Fruit fly (Drosophila melanogaster) whole organism, embryonic: ENCODE data around the gene Orp8.
A peak's percentile ranks its signal among the peaks of the same experiment; 100 is the strongest.

Experiments
- ATbp ChIP-seq: fragments of 200-800 bp; sonication (Bioruptor generic); optimal IDR thresholded peaks from 2 replicates; lab custom pipeline; 2017; ENCODE audit warnings: missing biosample characterization, mild to moderate bottlenecking, missing genetic modification characterization, missing genetic modification reagents
- BEAF-32 ChIP-seq: fragments of 200-800 bp; sonication (Bioruptor generic); optimal IDR thresholded peaks from 3 replicates; lab custom pipeline; 2017; ENCODE audit warnings: missing biosample characterization, missing genetic modification characterization, mild to moderate bottlenecking, moderate library complexity, missing genetic modification reagents
- Bteb2 ChIP-seq: fragments of 200-800 bp; sonication (Bioruptor generic); optimal IDR thresholded peaks from 2 replicates; lab custom pipeline; 2016; ENCODE audit warnings: missing biosample characterization, missing genetic modification characterization
- CG10147 ChIP-seq: fragments of 200-800 bp; sonication (Bioruptor generic); optimal IDR thresholded peaks from 2 replicates; lab custom pipeline; 2019; ENCODE audit warnings: missing biosample characterization, mild to moderate bottlenecking, missing genetic modification characterization, moderate library complexity
- CG1024 ChIP-seq: fragments of 200-800 bp; sonication (Bioruptor generic); IDR thresholded peaks from 2 replicates; pipeline ENCODE4 v1.3.6; 2022; ENCODE audit warnings: missing biosample characterization, missing genetic modification characterization
- CG10267 ChIP-seq: fragments of 200-800 bp; sonication (Bioruptor generic); optimal IDR thresholded peaks from 2 replicates; lab custom pipeline; 2018; ENCODE audit warnings: missing biosample characterization, mild to moderate bottlenecking, missing genetic modification characterization, moderate library complexity
- CG12071 ChIP-seq: fragments of 200-800 bp; sonication (Bioruptor generic); optimal IDR thresholded peaks from 3 replicates; lab custom pipeline; 2018; ENCODE audit warnings: missing biosample characterization, mild to moderate bottlenecking, missing genetic modification characterization
- CG12744 ChIP-seq: fragments of 200-800 bp; sonication (Bioruptor generic); optimal IDR thresholded peaks from 2 replicates; lab custom pipeline; 2016; ENCODE audit warnings: missing biosample characterization, missing genetic modification characterization
- CG13123 ChIP-seq: fragments of 200-800 bp; sonication (Bioruptor generic); optimal IDR thresholded peaks from 2 replicates; lab custom pipeline; 2016; ENCODE audit warnings: missing biosample characterization, missing genetic modification characterization
- CG13296 ChIP-seq: fragments of 200-800 bp; sonication (Bioruptor generic); optimal IDR thresholded peaks from 3 replicates; lab custom pipeline; 2018; ENCODE audit warnings: missing biosample characterization, mild to moderate bottlenecking, missing genetic modification characterization
- CG14710 ChIP-seq: fragments of 200-800 bp; sonication (Bioruptor generic); optimal IDR thresholded peaks from 3 replicates; lab custom pipeline; 2019; ENCODE audit warnings: missing biosample characterization, mild to moderate bottlenecking, missing genetic modification characterization, moderate library complexity
- CG17385 ChIP-seq: fragments of 200-800 bp; sonication (Bioruptor generic); optimal IDR thresholded peaks from 3 replicates; lab custom pipeline; 2018; ENCODE audit warnings: missing biosample characterization, mild to moderate bottlenecking, missing genetic modification characterization
- CG17912 ChIP-seq: fragments of 200-800 bp; sonication (Bioruptor generic); optimal IDR thresholded peaks from 2 replicates; lab custom pipeline; 2018; ENCODE audit warnings: missing biosample characterization, mild to moderate bottlenecking, missing genetic modification characterization
- CG18476 ChIP-seq: fragments of 200-800 bp; sonication (Bioruptor generic); optimal IDR thresholded peaks from 2 replicates; lab custom pipeline; 2016; ENCODE audit warnings: missing biosample characterization, mild to moderate bottlenecking, missing genetic modification characterization
- CG2116 ChIP-seq: fragments of 200-800 bp; sonication (Bioruptor generic); optimal IDR thresholded peaks from 3 replicates; lab custom pipeline; 2018; ENCODE audit warnings: missing biosample characterization, mild to moderate bottlenecking, missing genetic modification characterization
- CG2875 ChIP-seq: fragments of 200-800 bp; sonication (Bioruptor generic); optimal IDR thresholded peaks from 2 replicates; lab custom pipeline; 2017; ENCODE audit warnings: missing biosample characterization, mild to moderate bottlenecking, missing genetic modification characterization, missing genetic modification reagents
- CG30403 ChIP-seq: fragments of 200-800 bp; sonication (Bioruptor generic); optimal IDR thresholded peaks from 3 replicates; lab custom pipeline; 2016; ENCODE audit warnings: missing biosample characterization, missing genetic modification characterization
- CG31388 ChIP-seq: fragments of 200-800 bp; sonication (Bioruptor generic); optimal IDR thresholded peaks from 2 replicates; lab custom pipeline; 2016; ENCODE audit warnings: missing biosample characterization, missing genetic modification characterization
- CG4707 ChIP-seq: fragments of 200-800 bp; sonication (Bioruptor generic); optimal IDR thresholded peaks from 2 replicates; lab custom pipeline; 2018; ENCODE audit warnings: missing biosample characterization, mild to moderate bottlenecking, missing genetic modification characterization, moderate library complexity
- CG4730 ChIP-seq: fragments of 200-800 bp; sonication (Bioruptor generic); IDR thresholded peaks from 2 replicates; pipeline ENCODE4 v1.3.6; 2022; ENCODE audit warnings: missing biosample characterization, missing genetic modification characterization
- CG7839 ChIP-seq: fragments of 200-800 bp; sonication (Bioruptor generic); optimal IDR thresholded peaks from 3 replicates; lab custom pipeline; 2018; ENCODE audit warnings: missing biosample characterization, mild to moderate bottlenecking, missing genetic modification characterization, moderate library complexity
- Dek ChIP-seq: fragments of 200-800 bp; sonication (Bioruptor generic); optimal IDR thresholded peaks from 3 replicates; lab custom pipeline; 2019; ENCODE audit warnings: missing biosample characterization, mild to moderate bottlenecking, missing genetic modification characterization, moderate library complexity
- Doc2 ChIP-seq: fragments of 200-800 bp; sonication (Bioruptor generic); IDR thresholded peaks from 2 replicates; pipeline ENCODE4 v1.3.6; 2022; ENCODE audit warnings: missing biosample characterization, missing genetic modification characterization
- GATAe ChIP-seq: fragments of 200-800 bp; sonication (Bioruptor generic); conservative IDR thresholded peaks from 2 replicates; pipeline ENCODE4 v1.3.6; 2022; ENCODE audit warnings: missing biosample characterization, missing genetic modification characterization
- Hr78 ChIP-seq, 2 experiments: fragments of 200-800 bp in 1 of 2; fragments of >200 bp in 1 of 2; sonication (Bioruptor generic) in 1 of 2; optimal IDR thresholded peaks; 2 replicates each; lab custom pipeline; 2017 to 2019; ENCODE audit warnings: missing biosample characterization in 2 of 2, missing genetic modification characterization in 2 of 2, mild to moderate bottlenecking in 1 of 2, moderate library complexity in 1 of 2
- Lhr ChIP-seq: fragments of 200-800 bp; sonication (Bioruptor generic); optimal IDR thresholded peaks from 3 replicates; lab custom pipeline; 2017; ENCODE audit warnings: mild to moderate bottlenecking, missing biosample characterization, missing genetic modification reagents, missing genetic modification characterization
- Lpt ChIP-seq: fragments of >200 bp; optimal IDR thresholded peaks from 2 replicates; lab custom pipeline; 2018; ENCODE audit warnings: missing biosample characterization, missing genetic modification characterization
- MBD-R2 ChIP-seq: fragments of 200-800 bp; sonication (Bioruptor generic); IDR thresholded peaks from 2 replicates; pipeline ENCODE4 v1.3.6; 2022; ENCODE audit warnings: missing biosample characterization, missing genetic modification characterization
- Scr ChIP-seq: fragments of 200-800 bp; sonication (Bioruptor generic); IDR thresholded peaks from 2 replicates; pipeline ENCODE4 v1.3.6; 2022; ENCODE audit warnings: missing biosample characterization, missing genetic modification characterization; ENCODE audit not compliant: partially characterized antibody
- Sry-δ ChIP-seq: fragments of 200-800 bp; sonication (Bioruptor generic); optimal IDR thresholded peaks from 2 replicates; lab custom pipeline; 2016; ENCODE audit warnings: missing biosample characterization, missing genetic modification characterization
- Xrp1 ChIP-seq: fragments of 200-800 bp; sonication (Bioruptor generic); IDR thresholded peaks from 2 replicates; pipeline ENCODE4 v1.3.6; 2022; ENCODE audit warnings: missing biosample characterization, missing genetic modification characterization
- ab ChIP-seq: fragments of 200-800 bp; sonication (Bioruptor generic); optimal IDR thresholded peaks from 2 replicates; lab custom pipeline; 2016; ENCODE audit warnings: missing biosample characterization, missing genetic modification characterization
- amos ChIP-seq: fragments of 200-800 bp; sonication (Bioruptor generic); IDR thresholded peaks from 2 replicates; pipeline ENCODE4 v1.3.6; 2022; ENCODE audit warnings: missing biosample characterization, missing genetic modification characterization; ENCODE audit not compliant: partially characterized antibody
- chinmo ChIP-seq: fragments of 200-800 bp; sonication (Bioruptor generic); IDR thresholded peaks from 4 replicates; pipeline ENCODE4 v1.3.6; 2022; ENCODE audit warnings: missing biosample characterization, missing genetic modification characterization; ENCODE audit not compliant: partially characterized antibody
- crp ChIP-seq, 2 experiments: fragments of 200-800 bp; sonication (Bioruptor generic); optimal IDR thresholded peaks; 2 replicates in 1 of 2; 3 replicates in 1 of 2; lab custom pipeline; 2017; ENCODE audit warnings: missing biosample characterization in 2 of 2, missing genetic modification characterization in 2 of 2, mild to moderate bottlenecking in 1 of 2, moderate library complexity in 1 of 2
- da ChIP-seq: fragments of 200-800 bp; sonication (Bioruptor generic); optimal IDR thresholded peaks from 2 replicates; lab custom pipeline; 2016; ENCODE audit warnings: missing biosample characterization, missing genetic modification characterization
- gem ChIP-seq: fragments of 200-800 bp; sonication (Bioruptor generic); optimal IDR thresholded peaks from 2 replicates; lab custom pipeline; 2019; ENCODE audit warnings: missing biosample characterization, mild to moderate bottlenecking, missing genetic modification characterization, moderate library complexity
- gro ChIP-seq: fragments of 200-800 bp; sonication (Bioruptor generic); optimal IDR thresholded peaks from 2 replicates; lab custom pipeline; 2016; ENCODE audit warnings: missing biosample characterization, missing genetic modification characterization
- gsb ChIP-seq: fragments of 200-800 bp; sonication (Bioruptor generic); IDR thresholded peaks from 2 replicates; pipeline ENCODE4 v1.3.6; 2022; ENCODE audit warnings: missing biosample characterization, missing genetic modification characterization
- gt ChIP-seq: fragments of 200-800 bp; sonication (Bioruptor generic); IDR thresholded peaks from 2 replicates; pipeline ENCODE4 v1.3.6; 2022; ENCODE audit warnings: missing biosample characterization, missing genetic modification characterization
- h ChIP-seq: fragments of >200 bp; optimal IDR thresholded peaks from 2 replicates; lab custom pipeline; 2017
- lab ChIP-seq: fragments of 200-800 bp; sonication (Bioruptor generic); optimal IDR thresholded peaks from 3 replicates; lab custom pipeline; 2017; ENCODE audit warnings: missing biosample characterization, missing genetic modification characterization, mild to moderate bottlenecking, moderate library complexity, missing genetic modification reagents
- lilli ChIP-seq: fragments of 200-800 bp; sonication (Bioruptor generic); optimal IDR thresholded peaks from 3 replicates; lab custom pipeline; 2016; ENCODE audit warnings: missing biosample characterization, missing genetic modification characterization
- nau ChIP-seq: fragments of 200-800 bp; sonication (Bioruptor generic); optimal IDR thresholded peaks from 3 replicates; lab custom pipeline; 2017; ENCODE audit warnings: missing biosample characterization, mild to moderate bottlenecking, missing genetic modification characterization, missing genetic modification reagents
- nmo ChIP-seq: fragments of 200-800 bp; sonication (Bioruptor generic); optimal IDR thresholded peaks from 2 replicates; lab custom pipeline; 2018; ENCODE audit warnings: missing biosample characterization, mild to moderate bottlenecking, missing genetic modification characterization, moderate library complexity
- tap ChIP-seq: fragments of 200-800 bp; optimal IDR thresholded peaks from 3 replicates; lab custom pipeline; 2019; ENCODE audit warnings: missing biosample characterization, mild to moderate bottlenecking, missing genetic modification characterization, moderate library complexity
- tna ChIP-seq: fragments of 200-800 bp; sonication (Bioruptor generic); IDR thresholded peaks from 2 replicates; pipeline ENCODE4 v1.3.6; 2022; ENCODE audit warnings: missing biosample characterization, missing genetic modification characterization; ENCODE audit not compliant: partially characterized antibody
- wor ChIP-seq: fragments of 200-800 bp; sonication (Bioruptor generic); IDR thresholded peaks from 2 replicates; pipeline ENCODE4 v1.3.6; 2022; ENCODE audit warnings: missing biosample characterization, missing genetic modification characterization
- zen ChIP-seq: fragments of 200-800 bp; sonication (Bioruptor generic); optimal IDR thresholded peaks from 3 replicates; lab custom pipeline; 2018; ENCODE audit warnings: missing biosample characterization, mild to moderate bottlenecking, missing genetic modification characterization, moderate library complexity

Gene Orp8

dm6 chr3R:20259440-20260170, 49.5 kb upstream of the Orp8 start (continued):
- TF ChIP-seq CG12744 (no peak), BEAF-32 (GFP tag; lab: Kevin White, UChicago) (no peak), CG30403 (GFP tag; lab: Kevin White, UChicago) (no peak), Sry-δ (no peak), lilli (GFP tag; lab: Kevin White, UChicago) (no peak), da (no peak), CG1024 (no peak), ab (GFP tag; lab: Kevin White, UChicago) (no peak), nmo (GFP tag; lab: Kevin White, UChicago) (peak; percentile 9), gro (GFP tag; lab: Kevin White, UChicago) (no peak), tap (tag; lab: Kevin White, UChicago) (peak; percentile 65), gsb (GFP tag; lab: Robert Waterston, UW) (no peak), Hr78 (GFP tag; optimal IDR thresholded peaks at IDR 0.05; lab: Kevin White, UChicago) (no peak), CG7839 (tag; lab: Kevin White, UChicago) (peak; percentile 58), CG17912 (GFP tag; lab: Kevin White, UChicago) (no peak), CG17385 (peak; percentile 39), Scr (no peak), CG2116 (GFP tag; lab: Kevin White, UChicago) (peak; percentile 24), CG10147 (GFP tag; lab: Kevin White, UChicago) (peak; percentile 19), CG12071 (GFP tag; lab: Kevin White, UChicago) (peak; percentile 18), crp (GFP tag; optimal IDR thresholded peaks at IDR 0.05; lab: Kevin White, UChicago) (no peak), lab (GFP tag; lab: Kevin White, UChicago) (peak; percentile 69), Lpt (GFP tag; lab: Kevin White, UChicago) (no peak), CG4707 (GFP tag; lab: Kevin White, UChicago) (peak; percentile 15), CG14710 (tag; lab: Kevin White, UChicago) (peak; percentile 51), nau (peak; percentile 62), ATbp (GFP tag; lab: Kevin White, UChicago) (peak; percentile 75), zen (tag; lab: Kevin White, UChicago) (no peak), Dek (tag; lab: Kevin White, UChicago) (no peak), amos (GFP tag; lab: Robert Waterston, UW) (no peak), CG31388 (GFP tag; lab: Kevin White, UChicago) (no peak), GATAe (GFP tag; lab: Robert Waterston, UW) (no peak), CG2875 (GFP tag; lab: Kevin White, UChicago) (peak; percentile 59), tna (no peak), wor (GFP tag; lab: Robert Waterston, UW) (no peak), gem (peak; percentile 60), Lhr (GFP tag; lab: Kevin White, UChicago) (peak; percentile 21), chinmo (GFP tag; lab: Robert Waterston, UW) (0 out of 4 replicates have a peak, but pooled peaks have one; percentile 42), CG13296 (GFP tag; lab: Kevin White, UChicago) (peak; percentile 42), MBD-R2 (GFP tag; lab: Robert Waterston, UW) (no peak), h (no peak), CG18476 (no peak), Doc2 (GFP tag; lab: Robert Waterston, UW) (no peak), Xrp1 (peak; percentile 60), CG13123 (GFP tag; lab: Kevin White, UChicago) (no peak), Bteb2 (no peak), CG10267 (no peak), CG4730 (GFP tag; lab: Robert Waterston, UW) (no peak), gt (GFP tag; lab: Robert Waterston, UW) (no peak)
